Fruit fly (Drosophila melanogaster) Kc167 (cell line): ENCODE measurements around the gene CG13390.

Experiments
- Myc ChIP-seq: fragments of >200 bp; optimal IDR thresholded peaks from 2 replicates; lab custom pipeline; 2017; ENCODE audit warnings: missing external identifiers
- Sin3A ChIP-seq: fragments of >200 bp; optimal IDR thresholded peaks from 2 replicates; lab custom pipeline; 2018; ENCODE audit warnings: missing external identifiers
- insv ChIP-seq: fragments of >200 bp; optimal IDR thresholded peaks from 3 replicates; lab custom pipeline; 2018; ENCODE audit warnings: missing external identifiers
- psq ChIP-seq: fragments of >200 bp; optimal IDR thresholded peaks from 2 replicates; lab custom pipeline; 2017; ENCODE audit warnings: missing external identifiers
- ttk ChIP-seq: sonication (Bioruptor generic); optimal IDR thresholded peaks from 2 replicates; lab custom pipeline; 2017; ENCODE audit warnings: missing external identifiers

dm6 chr2L:8362955-8363285, 13.7 kb downstream of the CG13390 start:
- TF ChIP-seq Myc (lab: Kevin White, UChicago), result no peak
- no peak for TF ChIP-seq psq (lab: Kevin White, UChicago)
- no peak for TF ChIP-seq Sin3A (lab: Kevin White, UChicago)
- TF ChIP-seq insv, result no peak
- no peak for TF ChIP-seq ttk
